Worm (Caenorhabditis elegans) whole organism, L3 larva: ENCODE measurements around the gene set-3.

ENCODE experiments used
- ZK546.5 ChIP-seq: sonication (generic microtip); optimal IDR thresholded peaks from 2 replicates; lab custom pipeline; 2017; ENCODE audit warnings: missing biosample characterization, missing genetic modification characterization
- ceh-9 ChIP-seq: sonication (generic microtip); optimal IDR thresholded peaks from 2 replicates; lab custom pipeline; 2018; ENCODE audit warnings: missing biosample characterization, missing genetic modification characterization
- elt-3 ChIP-seq, 3 experiments: fragments of 150-350 bp in 1 of 3; sonication (generic microtip) in 2 of 3; optimal IDR thresholded peaks; 2 replicates in 2 of 3; 4 replicates in 1 of 3; lab custom pipeline; 2014 to 2017; ENCODE audit warnings: missing biosample characterization in 3 of 3, missing genetic modification characterization in 3 of 3
- fkh-10 ChIP-seq: sonication (generic microtip); optimal IDR thresholded peaks from 2 replicates; lab custom pipeline; 2017; ENCODE audit warnings: missing biosample characterization, missing genetic modification reagents, missing genetic modification characterization
- mdl-1 ChIP-seq: fragments of 150-350 bp; optimal IDR thresholded peaks from 2 replicates; lab custom pipeline; 2014; ENCODE audit warnings: missing biosample characterization, missing genetic modification characterization
- nhr-77 ChIP-seq: fragments of 150-350 bp; optimal IDR thresholded peaks from 2 replicates; lab custom pipeline; 2014; ENCODE audit warnings: missing biosample characterization, missing genetic modification characterization
- skn-1 ChIP-seq: fragments of 150-350 bp; optimal IDR thresholded peaks from 2 replicates; lab custom pipeline; 2014; ENCODE audit warnings: missing biosample characterization, missing genetic modification characterization
- tbx-2 ChIP-seq: sonication (generic microtip); optimal IDR thresholded peaks from 2 replicates; lab custom pipeline; 2016; ENCODE audit warnings: mild to moderate bottlenecking, missing genetic modification characterization, missing compliant biosample characterization
- unc-62 ChIP-seq: fragments of 150-350 bp; sonication (generic microtip); optimal IDR thresholded peaks from 4 replicates; lab custom pipeline; 2014; ENCODE audit warnings: missing biosample characterization, missing genetic modification reagents, missing genetic modification characterization
- zag-1 ChIP-seq: fragments of 150-350 bp; optimal IDR thresholded peaks from 2 replicates; lab custom pipeline; 2014; ENCODE audit warnings: missing biosample characterization, missing genetic modification characterization

ce11 chrIII:9730407-9730806 lies 36.0 kb upstream of the set-3 start:
- TF ChIP-seq ceh-9 (tag; lab: Kevin White, UChicago) (no peak), tbx-2 (no peak), nhr-77 (tag; lab: Kevin White, UChicago) (no peak), elt-3 (tag; optimal IDR thresholded peaks at IDR 0.05; lab: Kevin White, UChicago) (no peak), zag-1 (tag; lab: Kevin White, UChicago) (no peak), ZK546.5 (tag; lab: Kevin White, UChicago) (no peak), fkh-10 (no peak), skn-1 (no peak), mdl-1 (tag; lab: Kevin White, UChicago) (no peak), unc-62 (GFP tag; lab: Kevin White, UChicago) (no peak)
